Worm (Caenorhabditis elegans) whole organism, L1 larva: ENCODE measurements around the gene F15D4.6.

ENCODE experiments used
- C04F5.9 ChIP-seq: sonication (generic microtip); optimal IDR thresholded peaks from 2 replicates; lab custom pipeline; 2016; ENCODE audit warnings: missing genetic modification characterization, missing compliant biosample characterization
- C16A3.4 ChIP-seq: fragments of 150-350 bp; optimal IDR thresholded peaks from 2 replicates; lab custom pipeline; 2014; ENCODE audit warnings: missing biosample characterization, missing genetic modification characterization
- aly-2 ChIP-seq: fragments of 150-350 bp; optimal IDR thresholded peaks from 2 replicates; lab custom pipeline; 2014; ENCODE audit warnings: missing biosample characterization, missing genetic modification characterization
- ama-1 ChIP-seq: fragments of 150-350 bp; optimal IDR thresholded peaks from 2 replicates; lab custom pipeline; 2014
- blmp-1 ChIP-seq: fragments of 150-350 bp; optimal IDR thresholded peaks from 2 replicates; lab custom pipeline; 2014; ENCODE audit warnings: missing biosample characterization, missing genetic modification characterization
- ceh-63 ChIP-seq: fragments of 200-800 bp; sonication (Bioruptor generic); optimal IDR thresholded peaks from 2 replicates; lab custom pipeline; 2018; ENCODE audit warnings: mild to moderate bottlenecking, missing genetic modification characterization, missing compliant biosample characterization
- ceh-8 ChIP-seq: fragments of 200-800 bp; sonication (Bioruptor generic); optimal IDR thresholded peaks from 2 replicates; lab custom pipeline; 2018; ENCODE audit warnings: mild to moderate bottlenecking, missing genetic modification characterization, moderate library complexity, missing compliant biosample characterization
- dpl-1 ChIP-seq, 3 experiments: fragments of 150-350 bp in 2 of 3; sonication (generic microtip) in 1 of 3; optimal IDR thresholded peaks; 2 replicates each; lab custom pipeline; 2014 to 2017; ENCODE audit warnings: missing biosample characterization in 3 of 3, missing genetic modification characterization in 3 of 3, missing genetic modification reagents in 3 of 3
- dsc-1 ChIP-seq: sonication (generic microtip); optimal IDR thresholded peaks from 2 replicates; lab custom pipeline; 2016; ENCODE audit warnings: mild to moderate bottlenecking, missing genetic modification characterization, missing compliant biosample characterization
- elt-3 ChIP-seq, 6 experiments: fragments of 150-350 bp in 1 of 6; sonication (generic microtip); optimal IDR thresholded peaks; 2 replicates each; lab custom pipeline; 2017 to 2018; ENCODE audit warnings: missing biosample characterization in 6 of 6, missing genetic modification characterization in 6 of 6, inconsistent platforms in 1 of 6
- fkh-8 ChIP-seq: sonication (generic microtip); optimal IDR thresholded peaks from 2 replicates; lab custom pipeline; 2016; ENCODE audit warnings: mild to moderate bottlenecking, missing genetic modification characterization, missing compliant biosample characterization
- fos-1 ChIP-seq: fragments of 150-350 bp; optimal IDR thresholded peaks from 2 replicates; lab custom pipeline; 2014; ENCODE audit warnings: missing biosample characterization, missing genetic modification characterization
- hlh-4 ChIP-seq: sonication (generic microtip); optimal IDR thresholded peaks from 2 replicates; lab custom pipeline; 2016; ENCODE audit warnings: mild to moderate bottlenecking, missing genetic modification characterization, missing compliant biosample characterization
- irx-1 ChIP-seq: sonication (generic microtip); optimal IDR thresholded peaks from 2 replicates; lab custom pipeline; 2016; ENCODE audit warnings: missing genetic modification characterization, missing compliant biosample characterization
- isw-1 ChIP-seq: fragments of 200-800 bp; sonication (Bioruptor generic); IDR thresholded peaks from 2 replicates; pipeline ENCODE4 v1.3.6; 2022; ENCODE audit warnings: missing genetic modification characterization, missing compliant biosample characterization
- jun-1 ChIP-seq: fragments of 150-350 bp; optimal IDR thresholded peaks from 2 replicates; lab custom pipeline; 2014; ENCODE audit warnings: missing biosample characterization, missing genetic modification reagents, missing genetic modification characterization
- lin-39 ChIP-seq: fragments of 150-350 bp; optimal IDR thresholded peaks from 2 replicates; lab custom pipeline; 2014; ENCODE audit warnings: missing biosample characterization, missing genetic modification reagents, missing genetic modification characterization
- mab-9 ChIP-seq: fragments of 200-800 bp; sonication (Bioruptor generic); IDR thresholded peaks from 2 replicates; pipeline ENCODE4 v1.3.6; 2022; ENCODE audit warnings: missing genetic modification reagents, missing genetic modification characterization, missing compliant biosample characterization
- mdl-1 ChIP-seq, 2 experiments: fragments of 150-350 bp; optimal IDR thresholded peaks; 2 replicates each; lab custom pipeline; 2014 to 2017; ENCODE audit warnings: missing biosample characterization in 2 of 2, missing genetic modification characterization in 2 of 2, inconsistent platforms in 1 of 2
- mef-2 ChIP-seq: fragments of 150-350 bp; optimal IDR thresholded peaks from 2 replicates; lab custom pipeline; 2014; ENCODE audit warnings: missing biosample characterization, missing genetic modification characterization
- mep-1 ChIP-seq: fragments of 150-350 bp; optimal IDR thresholded peaks from 2 replicates; lab custom pipeline; 2014; ENCODE audit warnings: missing biosample characterization, missing genetic modification characterization
- nhr-20 ChIP-seq: sonication (generic microtip); optimal IDR thresholded peaks from 2 replicates; lab custom pipeline; 2016; ENCODE audit warnings: mild to moderate bottlenecking, missing genetic modification characterization, missing compliant biosample characterization
- nhr-237 ChIP-seq: fragments of 150-350 bp; optimal IDR thresholded peaks from 2 replicates; lab custom pipeline; 2014; ENCODE audit warnings: missing biosample characterization, missing genetic modification characterization
- nhr-28 ChIP-seq: fragments of 150-350 bp; optimal IDR thresholded peaks from 2 replicates; lab custom pipeline; 2014; ENCODE audit warnings: missing biosample characterization, missing genetic modification characterization
- nhr-47 ChIP-seq: sonication (generic microtip); optimal IDR thresholded peaks from 2 replicates; lab custom pipeline; 2016; ENCODE audit warnings: mild to moderate bottlenecking, missing genetic modification characterization, moderate library complexity, missing compliant biosample characterization
- nhr-71 ChIP-seq: sonication (generic microtip); optimal IDR thresholded peaks from 2 replicates; lab custom pipeline; 2016; ENCODE audit warnings: mild to moderate bottlenecking, missing genetic modification characterization, moderate library complexity, missing compliant biosample characterization
- nhr-84 ChIP-seq: sonication (generic microtip); optimal IDR thresholded peaks from 2 replicates; lab custom pipeline; 2017; ENCODE audit warnings: missing biosample characterization, missing genetic modification characterization
- nhr-85 ChIP-seq: sonication (generic microtip); peaks from one replicate; lab custom pipeline; 2016; ENCODE audit warnings: missing genetic modification characterization, inconsistent platforms, missing compliant biosample characterization
- nhr-90 ChIP-seq: sonication (generic microtip); optimal IDR thresholded peaks from 2 replicates; lab custom pipeline; 2016; ENCODE audit warnings: mild to moderate bottlenecking, missing genetic modification characterization, missing compliant biosample characterization; ENCODE audit not compliant: poor library complexity
- pag-3 ChIP-seq: sonication (generic microtip); optimal IDR thresholded peaks from 2 replicates; lab custom pipeline; 2017; ENCODE audit warnings: missing genetic modification characterization, mild to moderate bottlenecking, missing compliant biosample characterization, antibody characterized with exemption, borderline replicate concordance; ENCODE audit not compliant: insufficient read depth
- pqm-1 ChIP-seq: sonication (generic microtip); optimal IDR thresholded peaks from 3 replicates; lab custom pipeline; 2017; ENCODE audit warnings: missing biosample characterization, missing genetic modification characterization
- rnt-1 ChIP-seq: sonication (generic microtip); optimal IDR thresholded peaks from 2 replicates; lab custom pipeline; 2016; ENCODE audit warnings: mild to moderate bottlenecking, missing genetic modification characterization, moderate library complexity, missing compliant biosample characterization
- snpc-4 ChIP-seq: fragments of 150-350 bp; optimal IDR thresholded peaks from 2 replicates; lab custom pipeline; 2014; ENCODE audit warnings: missing biosample characterization, missing genetic modification characterization
- sox-4 ChIP-seq: sonication (generic microtip); optimal IDR thresholded peaks from 2 replicates; lab custom pipeline; 2016; ENCODE audit warnings: missing genetic modification characterization, missing compliant biosample characterization
- sptf-1 ChIP-seq: fragments of 150-350 bp; optimal IDR thresholded peaks from 2 replicates; lab custom pipeline; 2014; ENCODE audit warnings: missing biosample characterization, missing genetic modification characterization
- unc-30 ChIP-seq: sonication (generic microtip); optimal IDR thresholded peaks from 2 replicates; lab custom pipeline; 2017; ENCODE audit warnings: missing biosample characterization, missing genetic modification characterization
- unc-62 ChIP-seq: fragments of 150-350 bp; optimal IDR thresholded peaks from 2 replicates; lab custom pipeline; 2014; ENCODE audit warnings: missing biosample characterization, missing genetic modification reagents, missing genetic modification characterization
- unc-86 ChIP-seq: sonication (generic microtip); optimal IDR thresholded peaks from 2 replicates; lab custom pipeline; 2016; ENCODE audit warnings: missing genetic modification characterization, missing compliant biosample characterization
- unc-98 ChIP-seq: fragments of 200-800 bp; sonication (Bioruptor generic); IDR thresholded peaks from 2 replicates; pipeline ENCODE4 v1.3.6; 2022; ENCODE audit warnings: missing genetic modification characterization, missing compliant biosample characterization
- vab-15 ChIP-seq: sonication (generic microtip); optimal IDR thresholded peaks from 2 replicates; lab custom pipeline; 2017; ENCODE audit warnings: missing genotype, mild to moderate bottlenecking, missing genetic modification characterization, missing compliant biosample characterization
- xbp-1 ChIP-seq: sonication (generic microtip); optimal IDR thresholded peaks from 2 replicates; lab custom pipeline; 2016; ENCODE audit warnings: missing genetic modification characterization, missing compliant biosample characterization
- ztf-11 ChIP-seq, 2 experiments: sonication (generic microtip); optimal IDR thresholded peaks; 2 replicates each; lab custom pipeline; 2016 to 2017; ENCODE audit warnings: missing genetic modification characterization in 2 of 2, missing biosample characterization in 1 of 2, missing compliant biosample characterization in 1 of 2

F15D4.6 gene

ce11 chrII:13292913-13293312 lies 43.9 kb downstream of the F15D4.6 start (continued):
- TF ChIP-seq sptf-1 (tag; lab: Kevin White, UChicago), result no peak
- TF ChIP-seq xbp-1 (tag; lab: Kevin White, UChicago), result no peak
- no peak for TF ChIP-seq lin-39 (tag; lab: Kevin White, UChicago)
- TF ChIP-seq ama-1 (lab: Kevin White, UChicago), result no peak
- TF ChIP-seq unc-86 (tag; lab: Kevin White, UChicago), result no peak
- TF ChIP-seq ceh-63, result no peak
- no peak for TF ChIP-seq nhr-237 (tag; lab: Kevin White, UChicago)
- TF ChIP-seq isw-1 (GFP tag; lab: Robert Waterston, UW), result no peak
- TF ChIP-seq mef-2 (tag; lab: Kevin White, UChicago), result no peak
- no peak for TF ChIP-seq C04F5.9 (tag; lab: Kevin White, UChicago)
- no peak for TF ChIP-seq vab-15 (tag; lab: Kevin White, UChicago)
- TF ChIP-seq ceh-8, result no peak
- TF ChIP-seq sox-4 (tag; lab: Kevin White, UChicago), result no peak
- TF ChIP-seq unc-62 (GFP tag; lab: Kevin White, UChicago), result no peak
- TF ChIP-seq nhr-28 (tag; lab: Kevin White, UChicago), result no peak
- TF ChIP-seq pqm-1, result no peak
- no peak for TF ChIP-seq fkh-8 (tag; lab: Kevin White, UChicago)
- peak in 1 of 3 experiments; percentile 31 for TF ChIP-seq dpl-1 (GFP tag; optimal IDR thresholded peaks at IDR 0.05; lab: Kevin White, UChicago)
- no peak for TF ChIP-seq unc-30 (tag; lab: Kevin White, UChicago)
- TF ChIP-seq mab-9 (GFP tag; lab: Robert Waterston, UW), result no peak
- TF ChIP-seq aly-2 (tag; lab: Kevin White, UChicago), result no peak
- peak; percentile 56 for TF ChIP-seq dsc-1 (tag; lab: Kevin White, UChicago)
- no peak for TF ChIP-seq jun-1 (tag; lab: Kevin White, UChicago)
- TF ChIP-seq mep-1 (tag; lab: Kevin White, UChicago), result no peak
- peak; percentile 66 for TF ChIP-seq nhr-20 (tag; lab: Kevin White, UChicago)
- peak; percentile 92 for TF ChIP-seq nhr-85 (tag; lab: Kevin White, UChicago)
- peak in 5 of 6 experiments; percentile 82 to 96 (median 93) for TF ChIP-seq elt-3 (tag; optimal IDR thresholded peaks at IDR 0.05; lab: Kevin White, UChicago)
- TF ChIP-seq pag-3, result no peak
- no peak for TF ChIP-seq irx-1 (tag; lab: Kevin White, UChicago)
- no peak for TF ChIP-seq rnt-1 (tag; lab: Kevin White, UChicago)
- no peak for TF ChIP-seq nhr-47 (tag; lab: Kevin White, UChicago)

- TF ChIP-seq nhr-85 (tag; lab: Kevin White, UChicago) (peak; percentile 40), mep-1 (tag; lab: Kevin White, UChicago) (no peak), ztf-11 (tag; optimal IDR thresholded peaks at IDR 0.05; lab: Kevin White, UChicago) (no peak), hlh-4 (tag; lab: Kevin White, UChicago) (no peak), blmp-1 (tag; lab: Kevin White, UChicago) (peak; percentile 42)
These were observed 44.5 kb downstream of the F15D4.6 start for ce11 chrII:13293502-13293901.

DNA sequence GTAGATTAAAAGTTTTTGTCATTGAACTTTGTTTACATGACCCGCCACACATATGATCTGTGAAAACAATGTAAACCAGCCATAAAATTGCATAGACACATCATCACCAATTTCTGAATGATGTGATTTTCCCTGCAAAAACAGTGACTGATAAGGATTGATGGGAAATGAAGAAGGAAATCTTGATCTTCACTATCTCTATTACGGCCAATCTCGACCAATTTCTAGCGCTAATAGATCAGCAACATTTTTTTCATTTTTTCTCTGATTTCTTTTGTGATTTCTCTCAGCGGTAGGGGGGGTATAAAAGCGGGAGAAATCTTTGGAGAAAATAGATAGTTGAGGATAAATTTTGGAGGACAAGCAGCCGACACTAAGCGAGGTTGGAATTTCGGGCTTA lies 48.3 kb downstream of the F15D4.6 start:
- TF ChIP-seq irx-1 (tag; lab: Kevin White, UChicago), result no peak
- TF ChIP-seq unc-98, result no peak
- no peak for TF ChIP-seq nhr-90 (tag; lab: Kevin White, UChicago)
- TF ChIP-seq nhr-71 (tag; lab: Kevin White, UChicago), result peak; percentile 3
- TF ChIP-seq fos-1 (tag; lab: Kevin White, UChicago), result no peak
- TF ChIP-seq mdl-1 (tag; optimal IDR thresholded peaks at IDR 0.05; lab: Kevin White, UChicago), result no peak
- no peak for TF ChIP-seq ztf-11 (tag; optimal IDR thresholded peaks at IDR 0.05; lab: Kevin White, UChicago)
- TF ChIP-seq nhr-84 (tag; lab: Kevin White, UChicago), result no peak
- no peak for TF ChIP-seq C16A3.4 (tag; lab: Kevin White, UChicago)
- TF ChIP-seq nhr-85 (tag; lab: Kevin White, UChicago), result peak; percentile 83
- no peak for TF ChIP-seq ceh-8
- no peak for TF ChIP-seq aly-2 (tag; lab: Kevin White, UChicago)
- TF ChIP-seq blmp-1 (tag; lab: Kevin White, UChicago), result peak; percentile 86
- peak in 2 of 6 experiments; percentile 11 to 83 for TF ChIP-seq elt-3 (tag; optimal IDR thresholded peaks at IDR 0.05; lab: Kevin White, UChicago)
- TF ChIP-seq snpc-4, result peak; percentile 22
- no peak for TF ChIP-seq ceh-63
